Worm (Caenorhabditis elegans): ENCODE results near the gene srw-140.

ce11 chrV:5157660-5158059 lies 7.9 kb upstream of the srw-140 start, which contains the start of gene srx-39:
- TF ChIP-seq W03F9.2 (tag; optimal IDR thresholded peaks at IDR 0.05) (no peak), him-1 (tag; optimal IDR thresholded peaks at IDR 0.05) (no peak), dao-5 (tag; optimal IDR thresholded peaks at IDR 0.05) (no peak)
